Fruit fly (Drosophila melanogaster) whole organism, prepupa: Measurements from ENCODE around the gene SmD2.

ENCODE experiments used
- CG3919 ChIP-seq: fragments of 200-800 bp; sonication (Bioruptor generic); optimal IDR thresholded peaks from 3 replicates; lab custom pipeline; 2016; ENCODE audit warnings: missing biosample characterization, missing genetic modification characterization
- CG6854 ChIP-seq: fragments of 200-800 bp; sonication (Bioruptor generic); optimal IDR thresholded peaks from 2 replicates; lab custom pipeline; 2017; ENCODE audit warnings: missing biosample characterization, mild to moderate bottlenecking, missing genetic modification characterization
- CG8632 ChIP-seq: fragments of 200-800 bp; sonication (Bioruptor generic); optimal IDR thresholded peaks from 3 replicates; lab custom pipeline; 2016; ENCODE audit warnings: missing biosample characterization, missing genetic modification characterization
- Eip75B ChIP-seq: fragments of 200-800 bp; sonication (Bioruptor generic); optimal IDR thresholded peaks from 3 replicates; lab custom pipeline; 2016; ENCODE audit warnings: missing biosample characterization, missing genetic modification characterization
- Eip78C ChIP-seq: fragments of 200-800 bp; sonication (Bioruptor generic); peaks from one replicate; lab custom pipeline; 2016; ENCODE audit warnings: missing biosample characterization, missing genetic modification characterization
- Hr4 ChIP-seq: fragments of 200-800 bp; sonication (Bioruptor generic); optimal IDR thresholded peaks from 3 replicates; lab custom pipeline; 2016; ENCODE audit warnings: missing biosample characterization, missing genetic modification characterization
- Lpt ChIP-seq: fragments of 200-800 bp; sonication (Bioruptor generic); optimal IDR thresholded peaks from 3 replicates; lab custom pipeline; 2016; ENCODE audit warnings: missing biosample characterization, missing genetic modification characterization
- Met ChIP-seq: fragments of 200-800 bp; sonication (Bioruptor generic); optimal IDR thresholded peaks from 3 replicates; lab custom pipeline; 2016; ENCODE audit warnings: missing biosample characterization, missing genetic modification characterization
- Smox ChIP-seq: fragments of 200-800 bp; sonication (Bioruptor generic); optimal IDR thresholded peaks from 3 replicates; lab custom pipeline; 2016; ENCODE audit warnings: missing biosample characterization, missing genetic modification characterization
- ss ChIP-seq, 2 experiments: fragments of 200-800 bp; sonication (Bioruptor generic); optimal IDR thresholded peaks; 2 replicates in 1 of 2; 3 replicates in 1 of 2; lab custom pipeline; 2017 to 2018; ENCODE audit warnings: mild to moderate bottlenecking in 2 of 2, missing biosample characterization in 2 of 2, missing genetic modification characterization in 2 of 2, moderate library complexity in 1 of 2

DNA sequence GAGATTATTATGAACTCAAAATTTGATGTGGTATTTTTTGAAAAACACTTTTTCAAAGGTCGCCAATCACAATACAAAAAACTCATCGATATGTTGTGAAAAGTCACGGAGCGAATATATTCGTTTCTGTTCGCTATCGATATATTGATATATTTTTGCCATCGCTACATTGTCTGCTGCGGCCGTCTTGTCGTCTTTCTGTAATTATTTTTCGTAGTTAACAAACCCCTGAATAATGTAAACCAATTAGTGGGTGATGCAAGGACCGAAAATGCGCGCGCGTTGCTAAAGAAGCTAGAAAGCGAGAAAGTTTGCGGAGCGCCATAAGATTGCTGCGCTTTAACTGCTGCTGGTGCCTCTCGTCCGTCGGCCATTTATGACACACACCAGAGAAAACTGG lies 5.0 kb upstream of the SmD2 start, which contains the start of gene Pak:
- no peak for TF ChIP-seq Lpt (GFP tag; lab: Kevin White, UChicago)
- no peak for TF ChIP-seq CG3919 (GFP tag; lab: Kevin White, UChicago)
- TF ChIP-seq Smox (GFP tag; lab: Kevin White, UChicago), result no peak
- TF ChIP-seq CG6854 (GFP tag; lab: Kevin White, UChicago), result no peak
- no peak for TF ChIP-seq Eip78C (GFP tag; lab: Kevin White, UChicago)
- no peak for TF ChIP-seq Hr4
- TF ChIP-seq ss (GFP tag; optimal IDR thresholded peaks at IDR 0.05; lab: Kevin White, UChicago), result no peak
- TF ChIP-seq Met, result no peak
- TF ChIP-seq Eip75B (GFP tag; lab: Kevin White, UChicago), result no peak
- TF ChIP-seq CG8632 (GFP tag; lab: Kevin White, UChicago), result no peak
